Worm (Caenorhabditis elegans): ENCODE results near the gene spp-31.
A peak's percentile ranks its signal among the peaks of the same experiment; 100 is the strongest.

The spp-31 gene

ce11 chrIV:1437625-1438024, 31.3 kb downstream of the spp-31 start:
- TF ChIP-seq F23B12.7 (tag; optimal IDR thresholded peaks at IDR 0.05; ENCODE audit: insufficient read depth) (no peak), snpc-3.4 (tag; optimal IDR thresholded peaks at IDR 0.05) (no peak), snpc-4 (GFP tag; optimal IDR thresholded peaks at IDR 0.05) (no peak), snpc-4 (tag; optimal IDR thresholded peaks at IDR 0.05) (no peak), B0261.1 (tag; optimal IDR thresholded peaks at IDR 0.05) (no peak), egrh-3 (GFP tag; IDR thresholded peaks at IDR 0.05) (no peak), madf-6 (GFP tag; IDR thresholded peaks at IDR 0.05) (no peak), rcor-1 (GFP tag; IDR thresholded peaks at IDR 0.05) (no peak)

- TF ChIP-seq hsf-1 (GFP tag; IDR thresholded peaks at IDR 0.05) (peak; percentile 94), ztf-25 (GFP tag; IDR thresholded peaks at IDR 0.05) (0 out of 2 replicates have a peak, but pooled peaks have one; percentile 13), Y79H2A.3 (GFP tag; conservative IDR thresholded peaks at IDR 0.05) (0 out of 2 replicates have a peak, but pooled peaks have one; percentile 13), ekl-4 (GFP tag; IDR thresholded peaks at IDR 0.05) (0 out of 2 replicates have a peak, but pooled peaks have one; percentile 28), F33H1.4 (GFP tag; IDR thresholded peaks at IDR 0.05) (peak; percentile 20; the same call in 1 of the 2 replicates)
These were observed 33.7 kb downstream of the spp-31 start for ce11 chrIV:1440094-1440493.

ce11 chrIV:1443514-1443913, 37.1 kb downstream of the spp-31 start:
- TF ChIP-seq lsy-27 (tag; optimal IDR thresholded peaks at IDR 0.05; ENCODE audit: borderline replicate concordance, insufficient read depth) (no peak), madf-6 (GFP tag; IDR thresholded peaks at IDR 0.05) (no peak), rcor-1 (GFP tag; IDR thresholded peaks at IDR 0.05) (no peak), repo-1 (tag; optimal IDR thresholded peaks at IDR 0.05) (no peak), rpc-1 (optimal IDR thresholded peaks at IDR 0.05) (no peak), rpc-1 (tag; optimal IDR thresholded peaks at IDR 0.05) (no peak), ceh-40 (GFP tag; IDR thresholded peaks at IDR 0.05) (no peak), K12H6.12 (tag; optimal IDR thresholded peaks at IDR 0.05) (no peak), nfyb-1 (GFP tag; IDR thresholded peaks at IDR 0.05) (no peak), D2030.7 (GFP tag; IDR thresholded peaks at IDR 0.05) (no peak), F23B12.7 (tag; optimal IDR thresholded peaks at IDR 0.05; ENCODE audit: insufficient read depth) (no peak), hlh-26 (GFP tag; conservative IDR thresholded peaks at IDR 0.05) (no peak), Y53G8AR.9 (GFP tag; conservative IDR thresholded peaks at IDR 0.05) (no peak), K11D2.4 (GFP tag; IDR thresholded peaks at IDR 0.05) (no peak), hsf-1 (GFP tag; IDR thresholded peaks at IDR 0.05) (no peak), ceh-27 (GFP tag; optimal IDR thresholded peaks at IDR 0.05) (no peak), Y67H2A.10 (GFP tag; conservative IDR thresholded peaks at IDR 0.05) (no peak)

- TF ChIP-seq ZK185.1 (tag; optimal IDR thresholded peaks at IDR 0.05; ENCODE audit: poor library complexity, severe bottlenecking) (no peak), zfh-2 (GFP tag; conservative IDR thresholded peaks at IDR 0.05) (peak; percentile 52)
These were observed 37.8 kb downstream of the spp-31 start for ce11 chrIV:1443997-1444678.

ce11 chrIV:1445920-1446319, 39.6 kb downstream of the spp-31 start, which contains the start of gene clp-7:
TSS of gene clp-7 (minus strand) at chrIV:1445966.
- TF ChIP-seq cebp-1 (GFP tag; IDR thresholded peaks at IDR 0.05) (0 out of 2 replicates have a peak, but pooled peaks have one; percentile 20), cebp-1 (tag; optimal IDR thresholded peaks at IDR 0.05) (peak; percentile 75), hlh-26 (GFP tag; conservative IDR thresholded peaks at IDR 0.05) (no peak)

All from whole organism, young adult.